Fruit fly (Drosophila melanogaster) whole organism, adult: ENCODE results near the gene CG31821.

Source experiments
- CG11617 ChIP-seq: fragments of 200-800 bp; sonication (Bioruptor generic); optimal IDR thresholded peaks from 2 replicates; lab custom pipeline; 2017; ENCODE audit warnings: mild to moderate bottlenecking, missing biosample characterization, missing genetic modification reagents, missing genetic modification characterization
- CG12768 ChIP-seq: fragments of 200-800 bp; sonication (Bioruptor generic); optimal IDR thresholded peaks from 2 replicates; lab custom pipeline; 2017; ENCODE audit warnings: missing biosample characterization, missing genetic modification characterization, mild to moderate bottlenecking, moderate library complexity, missing genetic modification reagents
- CG14711 ChIP-seq: fragments of 200-800 bp; sonication (Bioruptor generic); optimal IDR thresholded peaks from 2 replicates; lab custom pipeline; 2018; ENCODE audit warnings: missing biosample characterization, mild to moderate bottlenecking, missing genetic modification characterization, moderate library complexity
- CG1620 ChIP-seq: fragments of 200-800 bp; sonication (Bioruptor generic); optimal IDR thresholded peaks from 2 replicates; lab custom pipeline; 2016; ENCODE audit warnings: missing biosample characterization, missing genetic modification characterization
- CG33017 ChIP-seq: fragments of 200-800 bp; sonication (Bioruptor generic); optimal IDR thresholded peaks from 2 replicates; lab custom pipeline; 2018; ENCODE audit warnings: missing biosample characterization, mild to moderate bottlenecking, missing genetic modification characterization, moderate library complexity
- CG5204 ChIP-seq: fragments of 200-800 bp; sonication (Bioruptor generic); optimal IDR thresholded peaks from 2 replicates; lab custom pipeline; 2016; ENCODE audit warnings: missing biosample characterization, missing genetic modification characterization
- CG7045 ChIP-seq: fragments of 200-800 bp; sonication (Bioruptor generic); optimal IDR thresholded peaks from 2 replicates; lab custom pipeline; 2017; ENCODE audit warnings: missing biosample characterization, mild to moderate bottlenecking, missing genetic modification characterization
- CG7101 ChIP-seq: fragments of 200-800 bp; sonication (Bioruptor generic); optimal IDR thresholded peaks from 2 replicates; lab custom pipeline; 2018; ENCODE audit warnings: missing biosample characterization, mild to moderate bottlenecking, missing genetic modification characterization, moderate library complexity
- Clk ChIP-seq: fragments of 200-800 bp; sonication (Bioruptor generic); optimal IDR thresholded peaks from 2 replicates; lab custom pipeline; 2017; ENCODE audit warnings: missing biosample characterization, missing genetic modification characterization
- Crg-1 ChIP-seq: fragments of 200-800 bp; sonication (Bioruptor generic); optimal IDR thresholded peaks from 2 replicates; lab custom pipeline; 2016; ENCODE audit warnings: missing biosample characterization, missing genetic modification characterization
- Hr96 ChIP-seq: fragments of 200-800 bp; sonication (Bioruptor generic); optimal IDR thresholded peaks from 2 replicates; lab custom pipeline; 2016; ENCODE audit warnings: missing biosample characterization, missing genetic modification characterization
- Mnt ChIP-seq: fragments of 200-800 bp; sonication (Bioruptor generic); optimal IDR thresholded peaks from 2 replicates; lab custom pipeline; 2016; ENCODE audit warnings: missing biosample characterization, mild to moderate bottlenecking, missing genetic modification characterization
- bab1 ChIP-seq: fragments of 200-800 bp; sonication (Bioruptor generic); optimal IDR thresholded peaks from 3 replicates; lab custom pipeline; 2019; ENCODE audit warnings: missing biosample characterization, mild to moderate bottlenecking, missing genetic modification characterization, moderate library complexity
- cic ChIP-seq: fragments of 200-800 bp; sonication (Bioruptor generic); optimal IDR thresholded peaks from 2 replicates; lab custom pipeline; 2017; ENCODE audit warnings: missing biosample characterization, mild to moderate bottlenecking, missing genetic modification characterization, moderate library complexity
- cnc ChIP-seq, 2 experiments: fragments of >200 bp; optimal IDR thresholded peaks; 2 replicates each; lab custom pipeline; 2017
- kay ChIP-seq: fragments of 200-800 bp; sonication (Bioruptor generic); peaks from one replicate; lab custom pipeline; 2016; ENCODE audit warnings: missing biosample characterization, missing genetic modification characterization, borderline replicate concordance
- ovo ChIP-seq: fragments of 200-800 bp; sonication (Bioruptor generic); optimal IDR thresholded peaks from 2 replicates; lab custom pipeline; 2016; ENCODE audit warnings: missing biosample characterization, missing genetic modification characterization
- pad ChIP-seq: fragments of 200-800 bp; sonication (Bioruptor generic); optimal IDR thresholded peaks from 3 replicates; lab custom pipeline; 2017; ENCODE audit warnings: missing biosample characterization, missing genetic modification characterization, mild to moderate bottlenecking, moderate library complexity, missing genetic modification reagents
- tj ChIP-seq: fragments of 200-800 bp; sonication (Bioruptor generic); optimal IDR thresholded peaks from 3 replicates; lab custom pipeline; 2017; ENCODE audit warnings: missing biosample characterization, mild to moderate bottlenecking, missing genetic modification characterization, moderate library complexity
- toe ChIP-seq: fragments of 200-800 bp; sonication (Bioruptor generic); optimal IDR thresholded peaks from 2 replicates; lab custom pipeline; 2016; ENCODE audit warnings: missing biosample characterization, missing genetic modification characterization

The CG31821 gene

DNA sequence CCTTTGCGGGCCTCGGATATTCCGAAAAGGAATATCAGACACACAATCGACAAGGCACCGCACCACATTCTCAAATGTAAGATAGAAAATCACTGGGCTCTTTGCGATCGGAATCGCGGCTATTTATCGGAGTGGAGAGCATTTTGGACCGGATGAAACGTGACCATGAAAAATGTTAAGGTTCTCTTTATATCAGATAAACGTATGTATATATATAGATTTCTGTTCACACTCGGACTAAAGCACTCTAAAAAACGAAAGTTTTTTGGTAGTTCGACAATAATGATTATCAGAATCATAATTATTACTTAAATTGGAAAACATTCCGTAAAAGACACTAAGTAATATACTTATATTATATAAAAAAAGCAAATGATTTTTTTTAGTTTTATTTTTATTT is at the start of gene CG31821:
Gene CG31821 (minus strand): TSS at position 101 of the 400 bp plus-strand sequence.
- TF ChIP-seq toe (GFP tag; lab: Kevin White, UChicago), result no peak
- no peak for TF ChIP-seq cic (GFP tag; lab: Kevin White, UChicago)
- no peak for TF ChIP-seq CG7045 (GFP tag; lab: Kevin White, UChicago)

- TF ChIP-seq tj (GFP tag; lab: Kevin White, UChicago) (no peak), cnc (optimal IDR thresholded peaks at IDR 0.05; lab: Kevin White, UChicago) (no peak), Hr96 (GFP tag; lab: Kevin White, UChicago) (no peak), cic (GFP tag; lab: Kevin White, UChicago) (no peak), CG7101 (no peak), ovo (GFP tag; lab: Kevin White, UChicago) (no peak), CG12768 (no peak), Crg-1 (GFP tag; lab: Kevin White, UChicago) (no peak), Clk (GFP tag; lab: Kevin White, UChicago) (no peak), bab1 (GFP tag; lab: Kevin White, UChicago) (no peak), pad (GFP tag; lab: Kevin White, UChicago) (no peak), CG5204 (GFP tag; lab: Kevin White, UChicago) (no peak)
Observed at dm6 chr2L:15949457-15949856, 47.2 kb upstream of the CG31821 start.

DNA sequence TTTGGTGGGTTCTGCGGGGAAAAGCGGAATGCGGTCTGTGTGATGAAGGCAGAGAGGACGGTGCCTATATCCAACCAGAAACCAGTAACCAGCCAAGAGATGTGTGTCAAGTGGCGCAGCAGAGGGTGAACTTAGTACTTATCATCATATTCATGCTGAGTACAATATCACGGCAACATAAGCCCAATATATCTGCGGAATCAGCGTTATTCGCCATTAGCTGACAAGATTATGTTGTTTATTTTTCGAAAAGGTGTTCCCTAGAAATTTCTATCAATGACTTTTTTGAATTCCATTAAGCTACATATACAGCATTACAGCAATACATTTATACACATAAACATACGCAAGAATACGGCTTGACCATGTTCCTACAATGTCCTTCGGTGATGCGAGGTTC is 38.9 kb upstream of the CG31821 start, which contains the start of gene CG12448:
Gene CG12448 (plus strand): TSS at position 301 of the 400 bp plus-strand sequence.
- TF ChIP-seq CG14711 (tag; lab: Kevin White, UChicago) (no peak), CG12768 (no peak), bab1 (GFP tag; lab: Kevin White, UChicago) (no peak), toe (GFP tag; lab: Kevin White, UChicago) (no peak), ovo (GFP tag; lab: Kevin White, UChicago) (no peak), Clk (GFP tag; lab: Kevin White, UChicago) (no peak), CG33017 (no peak), tj (GFP tag; lab: Kevin White, UChicago) (no peak), pad (GFP tag; lab: Kevin White, UChicago) (no peak), Hr96 (GFP tag; lab: Kevin White, UChicago) (no peak)

- no peak for TF ChIP-seq cnc (optimal IDR thresholded peaks at IDR 0.05; lab: Kevin White, UChicago)
- TF ChIP-seq CG5204 (GFP tag; lab: Kevin White, UChicago), result no peak
- TF ChIP-seq Crg-1 (GFP tag; lab: Kevin White, UChicago), result no peak
- TF ChIP-seq CG1620 (GFP tag; lab: Kevin White, UChicago), result no peak
- no peak for TF ChIP-seq pad (GFP tag; lab: Kevin White, UChicago)
- no peak for TF ChIP-seq tj (GFP tag; lab: Kevin White, UChicago)
- TF ChIP-seq CG11617 (GFP tag; lab: Kevin White, UChicago), result no peak
- no peak for TF ChIP-seq CG7101
- TF ChIP-seq kay (GFP tag; lab: Kevin White, UChicago), result no peak
- no peak for TF ChIP-seq toe (GFP tag; lab: Kevin White, UChicago)
- TF ChIP-seq Clk (GFP tag; lab: Kevin White, UChicago), result no peak
- TF ChIP-seq CG7045 (GFP tag; lab: Kevin White, UChicago), result no peak
Observed at dm6 chr2L:15936138-15936537, 33.9 kb upstream of the CG31821 start.

- TF ChIP-seq CG11617 (GFP tag; lab: Kevin White, UChicago), result no peak
- no peak for TF ChIP-seq bab1 (GFP tag; lab: Kevin White, UChicago)
- TF ChIP-seq pad (GFP tag; lab: Kevin White, UChicago), result no peak
- TF ChIP-seq Hr96 (GFP tag; lab: Kevin White, UChicago), result no peak
- no peak for TF ChIP-seq CG1620 (GFP tag; lab: Kevin White, UChicago)
- TF ChIP-seq cnc (optimal IDR thresholded peaks at IDR 0.05; lab: Kevin White, UChicago), result no peak
- no peak for TF ChIP-seq CG33017
- no peak for TF ChIP-seq Clk (GFP tag; lab: Kevin White, UChicago)
Observed at dm6 chr2L:15923095-15923494, 20.9 kb upstream of the CG31821 start, which contains the start of gene CG4793. Gene CG4793 (plus strand): TSS chr2L:15923395.

- no peak for TF ChIP-seq Crg-1 (GFP tag; lab: Kevin White, UChicago)
- no peak for TF ChIP-seq Clk (GFP tag; lab: Kevin White, UChicago)
- TF ChIP-seq CG33017, result no peak
- TF ChIP-seq kay (GFP tag; lab: Kevin White, UChicago), result no peak
- TF ChIP-seq CG12768, result no peak
- no peak for TF ChIP-seq pad (GFP tag; lab: Kevin White, UChicago)
Observed at dm6 chr2L:15916588-15916987, 14.4 kb upstream of the CG31821 start, which contains the start of gene CG13244. Gene CG13244 (plus strand): TSS chr2L:15916888.

- TF ChIP-seq bab1 (GFP tag; lab: Kevin White, UChicago), result peak; percentile 36
- no peak for TF ChIP-seq Hr96 (GFP tag; lab: Kevin White, UChicago)
- no peak for TF ChIP-seq CG11617 (GFP tag; lab: Kevin White, UChicago)
- TF ChIP-seq CG7101, result no peak
- TF ChIP-seq Clk (GFP tag; lab: Kevin White, UChicago), result no peak
- no peak for TF ChIP-seq kay (GFP tag; lab: Kevin White, UChicago)
- TF ChIP-seq CG5204 (GFP tag; lab: Kevin White, UChicago), result no peak
- TF ChIP-seq CG12768, result no peak
- no peak for TF ChIP-seq toe (GFP tag; lab: Kevin White, UChicago)
- peak; percentile 83 for TF ChIP-seq tj (GFP tag; lab: Kevin White, UChicago)
- TF ChIP-seq cnc (optimal IDR thresholded peaks at IDR 0.05; lab: Kevin White, UChicago), result no peak
- no peak for TF ChIP-seq CG7045 (GFP tag; lab: Kevin White, UChicago)
- TF ChIP-seq CG1620 (GFP tag; lab: Kevin White, UChicago), result no peak
- TF ChIP-seq Mnt (GFP tag; lab: Kevin White, UChicago), result no peak
- no peak for TF ChIP-seq Crg-1 (GFP tag; lab: Kevin White, UChicago)
- peak; percentile 14 for TF ChIP-seq cic (GFP tag; lab: Kevin White, UChicago)
- TF ChIP-seq pad (GFP tag; lab: Kevin White, UChicago), result no peak
- TF ChIP-seq CG14711 (tag; lab: Kevin White, UChicago), result no peak
- TF ChIP-seq ovo (GFP tag; lab: Kevin White, UChicago), result no peak
- no peak for TF ChIP-seq CG33017
Observed at dm6 chr2L:15913674-15914037, 11.4 kb upstream of the CG31821 start.
